Fruit fly (Drosophila melanogaster): ENCODE data around the gene CG7800.

Gene CG7800

DNA sequence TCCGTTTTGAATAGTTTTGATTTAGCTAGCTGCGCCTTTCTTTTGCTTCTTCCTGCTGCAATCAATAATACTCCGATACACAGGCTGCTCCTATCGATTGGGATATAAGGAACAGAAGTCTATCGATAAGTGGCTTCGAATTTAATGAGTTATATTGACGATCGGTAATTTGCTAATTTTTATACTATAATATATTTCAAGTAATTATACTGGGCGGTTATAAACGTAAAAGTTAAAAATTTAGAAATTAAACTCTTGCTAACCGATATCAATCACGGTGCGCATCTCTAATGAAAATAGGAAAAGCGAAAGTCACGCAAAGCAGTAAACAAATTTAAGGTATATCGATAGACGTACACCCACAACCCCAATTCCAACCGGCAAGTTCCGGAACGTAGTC lies 26.0 kb downstream of the CG7800 start, which contains the start of the genes CG9636, CG18749 and CG33722 (continued):
- TF ChIP-seq so (GFP tag; IDR thresholded peaks at IDR 0.05): no peak
- 0 out of 2 replicates have a peak, but pooled peaks have one; percentile 42 for TF ChIP-seq ranshi (GFP tag; IDR thresholded peaks at IDR 0.05)
- peak; percentile 36 for TF ChIP-seq CG12744 (GFP tag; optimal IDR thresholded peaks at IDR 0.05)
- peak; percentile 53 for TF ChIP-seq Ssrp (tag; optimal IDR thresholded peaks at IDR 0.05)
- no peak for TF ChIP-seq zf30C (GFP tag; optimal IDR thresholded peaks at IDR 0.05)
- TF ChIP-seq slp2 (GFP tag; optimal IDR thresholded peaks at IDR 0.05): peak; percentile 11
- TF ChIP-seq klu (GFP tag; IDR thresholded peaks at IDR 0.05): peak; percentile 59; the same call in 1 of the 2 replicates
- peak; percentile 55 for TF ChIP-seq CG11723 (GFP tag; optimal IDR thresholded peaks at IDR 0.05)
- no peak for TF ChIP-seq Dip2 (GFP tag; IDR thresholded peaks at IDR 0.05)
- no peak for TF ChIP-seq NC2β (GFP tag; optimal IDR thresholded peaks at IDR 0.05)
- TF ChIP-seq psq (GFP tag; optimal IDR thresholded peaks at IDR 0.05): peak; percentile 43
- no peak for TF ChIP-seq tx (GFP tag; optimal IDR thresholded peaks at IDR 0.05)
- TF ChIP-seq CG9609 (GFP tag; optimal IDR thresholded peaks at IDR 0.05): peak; percentile 12
- 0 out of 2 replicates have a peak, but pooled peaks have one; percentile 28 for TF ChIP-seq CG42726 (GFP tag; IDR thresholded peaks at IDR 0.05; ENCODE audit: partially characterized antibody)
- peak; percentile 67 to 80 for TF ChIP-seq Hr51 (GFP tag; optimal IDR thresholded peaks at IDR 0.05)
- TF ChIP-seq ind (GFP tag; optimal IDR thresholded peaks at IDR 0.05): peak; percentile 71
- TF ChIP-seq zen2 (GFP tag; IDR thresholded peaks at IDR 0.05; ENCODE audit: partially characterized antibody): peak; percentile 92
- no peak for TF ChIP-seq Usf (GFP tag; optimal IDR thresholded peaks at IDR 0.05)
- TF ChIP-seq tll (GFP tag; optimal IDR thresholded peaks at IDR 0.05): peak in 1 of 2 experiments; percentile 80
- TF ChIP-seq jing (GFP tag; optimal IDR thresholded peaks at IDR 0.05): no peak
- TF ChIP-seq Ets65A (GFP tag): peak; percentile 46
- TF ChIP-seq CG8388 (GFP tag; optimal IDR thresholded peaks at IDR 0.05): peak; percentile 72
- no peak for TF ChIP-seq CG32767 (GFP tag; IDR thresholded peaks at IDR 0.05)
- peak; percentile 16 for TF ChIP-seq HLH54F (GFP tag; optimal IDR thresholded peaks at IDR 0.05)
- peak; percentile 4 for TF ChIP-seq BtbVII (GFP tag; optimal IDR thresholded peaks at IDR 0.05)
- TF ChIP-seq gro (GFP tag; optimal IDR thresholded peaks at IDR 0.05): no peak
- no peak for TF ChIP-seq CG6654 (GFP tag; optimal IDR thresholded peaks at IDR 0.05)
- no peak for TF ChIP-seq CG12219 (GFP tag; optimal IDR thresholded peaks at IDR 0.05)
- peak; percentile 37 for TF ChIP-seq fd96Cb (tag; optimal IDR thresholded peaks at IDR 0.05)
- TF ChIP-seq p53 (GFP tag; optimal IDR thresholded peaks at IDR 0.05): no peak
- TF ChIP-seq HLH3B (GFP tag; IDR thresholded peaks at IDR 0.05): peak; percentile 60; the same call in 1 of the 2 replicates
- peak; percentile 84 for TF ChIP-seq CG2712 (tag; optimal IDR thresholded peaks at IDR 0.05)
- TF ChIP-seq CG18764 (GFP tag; optimal IDR thresholded peaks at IDR 0.05): peak; percentile 65
- TF ChIP-seq ATbp (GFP tag; optimal IDR thresholded peaks at IDR 0.05): peak; percentile 10
- peak; percentile 76 for TF ChIP-seq CG9817 (tag; optimal IDR thresholded peaks at IDR 0.05)
- TF ChIP-seq CG17385 (GFP tag; optimal IDR thresholded peaks at IDR 0.05): peak; percentile 84
- TF ChIP-seq CG11456 (GFP tag; IDR thresholded peaks at IDR 0.05): peak; percentile 40; the same call in 1 of the 3 replicates
- peak; percentile 38 for TF ChIP-seq CG1603 (tag; optimal IDR thresholded peaks at IDR 0.05)
- no peak for TF ChIP-seq sc (optimal IDR thresholded peaks at IDR 0.05)
- TF ChIP-seq sc (GFP tag; optimal IDR thresholded peaks at IDR 0.05): peak; percentile 28
- TF ChIP-seq Asciz (GFP tag; optimal IDR thresholded peaks at IDR 0.05): peak; percentile 38
- no peak for TF ChIP-seq CG16815 (GFP tag; optimal IDR thresholded peaks at IDR 0.05)
- peak; percentile 74 for TF ChIP-seq CG15601 (tag; optimal IDR thresholded peaks at IDR 0.05)
- TF ChIP-seq usp (GFP tag; optimal IDR thresholded peaks at IDR 0.05): no peak
- no peak for TF ChIP-seq cg (GFP tag; optimal IDR thresholded peaks at IDR 0.05)
- peak; percentile 50 for TF ChIP-seq caup (GFP tag; optimal IDR thresholded peaks at IDR 0.05; ENCODE audit: severe bottlenecking)
- TF ChIP-seq en (GFP tag; optimal IDR thresholded peaks at IDR 0.05): no peak
- TF ChIP-seq bowl (GFP tag; IDR thresholded peaks at IDR 0.05): 0 out of 2 replicates have a peak, but pooled peaks have one; percentile 34
- TF ChIP-seq mld (GFP tag; IDR thresholded peaks at IDR 0.05; ENCODE audit: partially characterized antibody): peak; percentile 90
- no peak for TF ChIP-seq Trl (optimal IDR thresholded peaks at IDR 0.05)
- peak; percentile 48 for TF ChIP-seq Trl (GFP tag; optimal IDR thresholded peaks at IDR 0.05)

Data from whole organism, embryonic.